In the genomic region with DNA sequence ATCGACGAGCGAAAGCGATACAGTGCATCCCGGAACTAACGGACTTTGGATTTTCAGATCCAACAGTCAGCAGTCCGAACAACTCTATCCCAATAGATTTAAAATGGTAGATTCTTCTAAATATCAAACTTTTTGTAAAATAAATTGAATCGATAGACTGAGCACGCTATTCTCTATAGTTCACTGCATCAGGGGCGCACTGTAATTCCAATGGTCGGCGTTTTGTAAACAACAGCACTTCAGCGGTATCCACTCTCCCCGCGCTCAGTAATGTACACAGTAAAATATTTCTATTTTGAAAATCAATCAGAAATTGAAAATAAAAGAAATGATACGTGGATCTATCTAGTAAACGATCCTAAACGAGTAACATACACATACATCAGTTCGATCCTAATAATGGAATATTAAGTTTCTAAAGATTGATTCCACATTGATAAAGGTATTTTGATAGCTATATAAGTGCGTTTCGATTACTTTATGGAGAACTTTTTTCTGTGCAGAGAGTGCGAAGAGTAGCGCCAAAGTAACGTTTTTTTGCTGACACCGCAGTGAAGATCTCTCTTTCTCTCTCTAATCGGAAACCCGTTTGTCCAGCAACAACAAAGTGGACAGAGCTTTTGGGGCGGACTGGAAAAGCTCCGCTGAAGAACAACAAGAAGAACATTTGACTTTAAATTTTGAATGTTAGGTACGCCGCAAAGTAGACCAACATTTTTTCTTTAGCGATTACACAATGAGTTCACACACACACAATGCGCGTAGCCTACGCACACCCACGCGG, we compare ENCODE assay signal across 1 fruit fly cellular context.
TF ChIP-seq lines count a peak whose summit lies in the region.

No protein-coding gene starts in this region.

TF ChIP-seq in whole organism, embryonic, 481 proteins besides CTCF, POLR2A, EP300 and RAD21 (continued from another document and continues in another):
- TF ChIP-seq pb (GFP tag; optimal IDR thresholded peaks at IDR 0.05; lab: Kevin White, UChicago), result peak; percentile 91
- no peak for TF ChIP-seq usp (GFP tag; optimal IDR thresholded peaks at IDR 0.05; lab: Kevin White, UChicago)
- TF ChIP-seq CG8388 (GFP tag; optimal IDR thresholded peaks at IDR 0.05; lab: Kevin White, UChicago), result peak; percentile 80
- TF ChIP-seq CG4424 (GFP tag; optimal IDR thresholded peaks at IDR 0.05; lab: Kevin White, UChicago), result peak; percentile 95
- peak; percentile 95 for TF ChIP-seq CG18599 (GFP tag; optimal IDR thresholded peaks at IDR 0.05; lab: Kevin White, UChicago)
- peak; percentile 97 for TF ChIP-seq NFAT (GFP tag; IDR thresholded peaks at IDR 0.05; lab: Robert Waterston, UW)
- no peak; the same call in 1 of the 2 replicates for TF ChIP-seq CG13287 (GFP tag; IDR thresholded peaks at IDR 0.05; lab: Robert Waterston, UW; ENCODE audit: partially characterized antibody)
- peak; percentile 10; the same call in 1 of the 2 replicates for TF ChIP-seq crol (GFP tag; IDR thresholded peaks at IDR 0.05; lab: Robert Waterston, UW)
- TF ChIP-seq CG5180 (GFP tag; optimal IDR thresholded peaks at IDR 0.05; lab: Kevin White, UChicago), result peak; percentile 82
- peak; percentile 89 for TF ChIP-seq Dek (tag; optimal IDR thresholded peaks at IDR 0.05; lab: Kevin White, UChicago)
- peak; percentile 88 for TF ChIP-seq wdn (GFP tag; IDR thresholded peaks at IDR 0.05; lab: Robert Waterston, UW)
- TF ChIP-seq ac (GFP tag; optimal IDR thresholded peaks at IDR 0.05; lab: Kevin White, UChicago), result peak; percentile 23
- peak; percentile 94 for TF ChIP-seq ttk (GFP tag; IDR thresholded peaks at IDR 0.05; lab: Robert Waterston, UW)
- TF ChIP-seq CG11560 (tag; IDR thresholded peaks at IDR 0.05; lab: Robert Waterston, UW), result peak; percentile 85
- peak; percentile 91 for TF ChIP-seq CG6813 (GFP tag; optimal IDR thresholded peaks at IDR 0.05; lab: Kevin White, UChicago)
- peak; percentile 95 for TF ChIP-seq Aef1 (GFP tag; IDR thresholded peaks at IDR 0.05; lab: Robert Waterston, UW)
- TF ChIP-seq Sry-β (GFP tag; optimal IDR thresholded peaks at IDR 0.05; lab: Kevin White, UChicago), result peak; percentile 51
- TF ChIP-seq CHES-1-like (GFP tag; optimal IDR thresholded peaks at IDR 0.05; lab: Kevin White, UChicago), result peak; percentile 86
- TF ChIP-seq nmo (GFP tag; optimal IDR thresholded peaks at IDR 0.05; lab: Kevin White, UChicago), result peak; percentile 82
- peak; percentile 88 for TF ChIP-seq chm (GFP tag; IDR thresholded peaks at IDR 0.05; lab: Robert Waterston, UW)
- peak; percentile 91 for TF ChIP-seq unpg (GFP tag; optimal IDR thresholded peaks at IDR 0.05; lab: Kevin White, UChicago)
- peak; percentile 64 for TF ChIP-seq Mes4 (GFP tag; optimal IDR thresholded peaks at IDR 0.05; lab: Kevin White, UChicago)
- TF ChIP-seq Deaf1 (tag; optimal IDR thresholded peaks at IDR 0.05; lab: Kevin White, UChicago), result peak; percentile 80
- TF ChIP-seq CG8924 (tag; optimal IDR thresholded peaks at IDR 0.05; lab: Kevin White, UChicago), result peak; percentile 89
- peak; percentile 80 for TF ChIP-seq CG10274 (GFP tag; optimal IDR thresholded peaks at IDR 0.05; lab: Kevin White, UChicago)
- TF ChIP-seq CG6791 (GFP tag; IDR thresholded peaks at IDR 0.05; lab: Robert Waterston, UW; ENCODE audit: partially characterized antibody), result no peak
- TF ChIP-seq CG3847 (GFP tag; IDR thresholded peaks at IDR 0.05; lab: Robert Waterston, UW), result peak; percentile 89
- peak; percentile 77; the same call in 1 of the 2 replicates for TF ChIP-seq Doc2 (GFP tag; IDR thresholded peaks at IDR 0.05; lab: Robert Waterston, UW)
- peak; percentile 88 for TF ChIP-seq Nf-YC (tag; optimal IDR thresholded peaks at IDR 0.05; lab: Kevin White, UChicago)
- peak; percentile 82 for TF ChIP-seq Ravus (GFP tag; IDR thresholded peaks at IDR 0.05; lab: Robert Waterston, UW)
- TF ChIP-seq scrt (GFP tag; optimal IDR thresholded peaks at IDR 0.05; lab: Kevin White, UChicago), result peak; percentile 89
- TF ChIP-seq CoRest (tag; optimal IDR thresholded peaks at IDR 0.05; lab: Kevin White, UChicago), result peak; percentile 87
- peak; percentile 88 for TF ChIP-seq Dip3 (GFP tag; optimal IDR thresholded peaks at IDR 0.05; lab: Kevin White, UChicago)
- TF ChIP-seq CG9817 (tag; optimal IDR thresholded peaks at IDR 0.05; lab: Kevin White, UChicago), result peak; percentile 88
- TF ChIP-seq CG14965 (GFP tag; optimal IDR thresholded peaks at IDR 0.05; lab: Kevin White, UChicago; ENCODE audit: borderline replicate concordance), result peak; percentile 68
- TF ChIP-seq h (optimal IDR thresholded peaks at IDR 0.05; lab: Kevin White, UChicago), result no peak
- no peak for TF ChIP-seq mld (GFP tag; IDR thresholded peaks at IDR 0.05; lab: Robert Waterston, UW; ENCODE audit: partially characterized antibody)
- TF ChIP-seq CG4404 (GFP tag; IDR thresholded peaks at IDR 0.05; lab: Robert Waterston, UW), result peak; percentile 83
- peak; percentile 87 for TF ChIP-seq CG12219 (GFP tag; optimal IDR thresholded peaks at IDR 0.05; lab: Kevin White, UChicago)
- TF ChIP-seq CG4617 (GFP tag; optimal IDR thresholded peaks at IDR 0.05; lab: Kevin White, UChicago; ENCODE audit: borderline replicate concordance), result peak; percentile 70
- peak; percentile 84 for TF ChIP-seq CG14710 (tag; optimal IDR thresholded peaks at IDR 0.05; lab: Kevin White, UChicago)
- peak; percentile 93 for TF ChIP-seq Xrp1 (GFP tag; IDR thresholded peaks at IDR 0.05; lab: Robert Waterston, UW)
- TF ChIP-seq sens-2 (GFP tag; IDR thresholded peaks at IDR 0.05; lab: Robert Waterston, UW), result peak; percentile 74
- TF ChIP-seq rib (GFP tag; IDR thresholded peaks at IDR 0.05; lab: Robert Waterston, UW), result peak; percentile 92
- peak; percentile 23; the same call in 1 of the 2 replicates for TF ChIP-seq Scr (GFP tag; IDR thresholded peaks at IDR 0.05; lab: Robert Waterston, UW; ENCODE audit: partially characterized antibody)
- peak; percentile 95 for TF ChIP-seq dmrt99B (tag; optimal IDR thresholded peaks at IDR 0.05; lab: Kevin White, UChicago)
- TF ChIP-seq klu (GFP tag; IDR thresholded peaks at IDR 0.05; lab: Robert Waterston, UW), result peak; percentile 89
- TF ChIP-seq kay (GFP tag; optimal IDR thresholded peaks at IDR 0.05; lab: Kevin White, UChicago), result peak; percentile 92
- TF ChIP-seq CG17829 (tag; optimal IDR thresholded peaks at IDR 0.05; lab: Kevin White, UChicago), result peak; percentile 94
- TF ChIP-seq Ptx1 (GFP tag; IDR thresholded peaks at IDR 0.05; lab: Robert Waterston, UW), result peak; percentile 96
- peak in 1 of 2 experiments; percentile 84 for TF ChIP-seq Hr78 (GFP tag; optimal IDR thresholded peaks at IDR 0.05; lab: Kevin White, UChicago)
- TF ChIP-seq TFAM (GFP tag; optimal IDR thresholded peaks at IDR 0.05; lab: Kevin White, UChicago), result peak; percentile 66
- no peak for TF ChIP-seq amos (GFP tag; IDR thresholded peaks at IDR 0.05; lab: Robert Waterston, UW; ENCODE audit: partially characterized antibody)
- peak; percentile 94 for TF ChIP-seq CG6765 (GFP tag; optimal IDR thresholded peaks at IDR 0.05; lab: Kevin White, UChicago)
- peak; percentile 70 for TF ChIP-seq CG3163 (GFP tag; optimal IDR thresholded peaks at IDR 0.05; lab: Kevin White, UChicago)
- peak; percentile 86 for TF ChIP-seq cg (GFP tag; optimal IDR thresholded peaks at IDR 0.05; lab: Kevin White, UChicago)
- no peak for TF ChIP-seq Kr (GFP tag; optimal IDR thresholded peaks at IDR 0.05; lab: Kevin White, UChicago)
- TF ChIP-seq CG11696 (GFP tag; IDR thresholded peaks at IDR 0.05; lab: Robert Waterston, UW), result peak; percentile 92
- TF ChIP-seq nau (GFP tag; optimal IDR thresholded peaks at IDR 0.05; lab: Kevin White, UChicago), result peak; percentile 91
- peak; percentile 73 for TF ChIP-seq CG14050 (GFP tag; IDR thresholded peaks at IDR 0.05; lab: Robert Waterston, UW)
- peak; percentile 98 for TF ChIP-seq Drgx (GFP tag; IDR thresholded peaks at IDR 0.05; lab: Robert Waterston, UW)
- TF ChIP-seq tin (GFP tag; optimal IDR thresholded peaks at IDR 0.05; lab: Kevin White, UChicago), result peak; percentile 94
- peak; percentile 83 for TF ChIP-seq CG5953 (GFP tag; IDR thresholded peaks at IDR 0.05; lab: Robert Waterston, UW)
- TF ChIP-seq Ets97D (GFP tag; optimal IDR thresholded peaks at IDR 0.05; lab: Kevin White, UChicago), result peak; percentile 64
- TF ChIP-seq CG10979 (tag; optimal IDR thresholded peaks at IDR 0.05; lab: Kevin White, UChicago), result peak; percentile 91
- TF ChIP-seq fu2 (GFP tag; optimal IDR thresholded peaks at IDR 0.05; lab: Kevin White, UChicago), result peak; percentile 86
- peak; percentile 88 for TF ChIP-seq so (GFP tag; IDR thresholded peaks at IDR 0.05; lab: Robert Waterston, UW)
- TF ChIP-seq Ssrp (tag; optimal IDR thresholded peaks at IDR 0.05; lab: Kevin White, UChicago), result peak; percentile 72
- peak; percentile 51 for TF ChIP-seq twi (tag; optimal IDR thresholded peaks at IDR 0.05; lab: Kevin White, UChicago)
- TF ChIP-seq inv (GFP tag; IDR thresholded peaks at IDR 0.05; lab: Robert Waterston, UW; ENCODE audit: partially characterized antibody), result no peak
- TF ChIP-seq CG5245 (GFP tag; optimal IDR thresholded peaks at IDR 0.05; lab: Kevin White, UChicago), result peak; percentile 91
- TF ChIP-seq CG16815 (GFP tag; optimal IDR thresholded peaks at IDR 0.05; lab: Kevin White, UChicago), result peak; percentile 74
- TF ChIP-seq CG10462 (GFP tag; optimal IDR thresholded peaks at IDR 0.05; lab: Kevin White, UChicago), result peak; percentile 54
- peak; percentile 89 for TF ChIP-seq CG7556 (GFP tag; optimal IDR thresholded peaks at IDR 0.05; lab: Kevin White, UChicago)
- peak; percentile 90 for TF ChIP-seq Sox102F (GFP tag; optimal IDR thresholded peaks at IDR 0.05; lab: Kevin White, UChicago)
- peak; percentile 67 for TF ChIP-seq bowl (GFP tag; IDR thresholded peaks at IDR 0.05; lab: Robert Waterston, UW)
- no peak for TF ChIP-seq tll (GFP tag; optimal IDR thresholded peaks at IDR 0.05; lab: Kevin White, UChicago)
- peak; percentile 66 for TF ChIP-seq Sry-δ (GFP tag; optimal IDR thresholded peaks at IDR 0.05; lab: Kevin White, UChicago)
- peak; percentile 81 for TF ChIP-seq NC2β (GFP tag; optimal IDR thresholded peaks at IDR 0.05; lab: Kevin White, UChicago)
- TF ChIP-seq her (GFP tag; optimal IDR thresholded peaks at IDR 0.05; lab: Kevin White, UChicago), result peak; percentile 88
- peak; percentile 81 for TF ChIP-seq sug (tag; optimal IDR thresholded peaks at IDR 0.05; lab: Kevin White, UChicago)
- TF ChIP-seq CG10321 (GFP tag; IDR thresholded peaks at IDR 0.05; lab: Robert Waterston, UW), result peak; percentile 40
- TF ChIP-seq CG13775 (GFP tag; optimal IDR thresholded peaks at IDR 0.05; lab: Kevin White, UChicago), result peak; percentile 81
- peak; percentile 94 for TF ChIP-seq tap (tag; optimal IDR thresholded peaks at IDR 0.05; lab: Kevin White, UChicago)
- peak; percentile 88 for TF ChIP-seq CG10267 (tag; optimal IDR thresholded peaks at IDR 0.05; lab: Kevin White, UChicago)
- TF ChIP-seq CG13123 (GFP tag; optimal IDR thresholded peaks at IDR 0.05; lab: Kevin White, UChicago), result peak; percentile 53
- TF ChIP-seq B-H2 (GFP tag; optimal IDR thresholded peaks at IDR 0.05; lab: Kevin White, UChicago), result peak; percentile 80
- TF ChIP-seq CG8089 (GFP tag; optimal IDR thresholded peaks at IDR 0.05; lab: Kevin White, UChicago), result peak; percentile 70
- peak; percentile 94 for TF ChIP-seq tgo (GFP tag; IDR thresholded peaks at IDR 0.05; lab: Robert Waterston, UW)
- peak; percentile 25 for TF ChIP-seq Lhr (GFP tag; optimal IDR thresholded peaks at IDR 0.05; lab: Kevin White, UChicago)
- TF ChIP-seq al (GFP tag; IDR thresholded peaks at IDR 0.05; lab: Robert Waterston, UW), result peak; percentile 92
- TF ChIP-seq HHEX (GFP tag; optimal IDR thresholded peaks at IDR 0.05; lab: Kevin White, UChicago), result peak; percentile 93
- no peak; the same call in 1 of the 2 replicates for TF ChIP-seq Bgb (GFP tag; IDR thresholded peaks at IDR 0.05; lab: Robert Waterston, UW; ENCODE audit: partially characterized antibody)
- peak; percentile 98 for TF ChIP-seq CG2678 (tag; optimal IDR thresholded peaks at IDR 0.05; lab: Kevin White, UChicago)
- TF ChIP-seq sc (optimal IDR thresholded peaks at IDR 0.05; lab: Kevin White, UChicago), result no peak
- TF ChIP-seq sc (GFP tag; optimal IDR thresholded peaks at IDR 0.05; lab: Kevin White, UChicago), result peak; percentile 51
- TF ChIP-seq CG10565 (GFP tag; optimal IDR thresholded peaks at IDR 0.05; lab: Kevin White, UChicago), result peak; percentile 70
- TF ChIP-seq CG33557 (GFP tag; optimal IDR thresholded peaks at IDR 0.05; lab: Kevin White, UChicago), result peak; percentile 18
- TF ChIP-seq CG2875 (GFP tag; optimal IDR thresholded peaks at IDR 0.05; lab: Kevin White, UChicago), result peak; percentile 74
- TF ChIP-seq Bteb2 (GFP tag; optimal IDR thresholded peaks at IDR 0.05; lab: Kevin White, UChicago), result peak; percentile 83
- TF ChIP-seq BtbVII (GFP tag; optimal IDR thresholded peaks at IDR 0.05; lab: Kevin White, UChicago), result peak; percentile 93
- TF ChIP-seq B-H1 (GFP tag; IDR thresholded peaks at IDR 0.05; lab: Robert Waterston, UW), result peak; percentile 88
- peak; percentile 87 for TF ChIP-seq Oli (tag; optimal IDR thresholded peaks at IDR 0.05; lab: Kevin White, UChicago)
- peak; percentile 95 for TF ChIP-seq Antp (GFP tag; optimal IDR thresholded peaks at IDR 0.05; lab: Kevin White, UChicago)
- TF ChIP-seq z (GFP tag; IDR thresholded peaks at IDR 0.05; lab: Robert Waterston, UW), result peak; percentile 52; the same call in 1 of the 3 replicates
- peak; percentile 92 for TF ChIP-seq CG12104 (GFP tag; optimal IDR thresholded peaks at IDR 0.05; lab: Kevin White, UChicago)
- TF ChIP-seq Asciz (GFP tag; optimal IDR thresholded peaks at IDR 0.05; lab: Kevin White, UChicago), result peak; percentile 86
- TF ChIP-seq salm (tag; optimal IDR thresholded peaks at IDR 0.05; lab: Kevin White, UChicago), result peak; percentile 72
- TF ChIP-seq pum (GFP tag; optimal IDR thresholded peaks at IDR 0.05; lab: Kevin White, UChicago), result peak; percentile 97
- TF ChIP-seq Side (GFP tag; optimal IDR thresholded peaks at IDR 0.05; lab: Kevin White, UChicago), result peak; percentile 95
- TF ChIP-seq CG11695 (GFP tag; IDR thresholded peaks at IDR 0.05; lab: Robert Waterston, UW), result peak; percentile 90
- peak; percentile 64 for TF ChIP-seq CG15696 (tag; optimal IDR thresholded peaks at IDR 0.05; lab: Kevin White, UChicago)
- no peak for TF ChIP-seq Doc3 (GFP tag; IDR thresholded peaks at IDR 0.05; lab: Robert Waterston, UW; ENCODE audit: partially characterized antibody)
- peak; percentile 91 for TF ChIP-seq ara (GFP tag; IDR thresholded peaks at IDR 0.05; lab: Robert Waterston, UW)
- TF ChIP-seq CG16863 (GFP tag; optimal IDR thresholded peaks at IDR 0.05; lab: Kevin White, UChicago), result peak; percentile 86
- peak; percentile 84; the same call in 2 of the 3 replicates for TF ChIP-seq jigr1 (GFP tag; IDR thresholded peaks at IDR 0.05; lab: Robert Waterston, UW)
- TF ChIP-seq prd (optimal IDR thresholded peaks at IDR 0.05; lab: Kevin White, UChicago), result no peak
- peak; percentile 97 for TF ChIP-seq prd (GFP tag; IDR thresholded peaks at IDR 0.05; lab: Robert Waterston, UW)
- TF ChIP-seq pnt (GFP tag; optimal IDR thresholded peaks at IDR 0.05; lab: Kevin White, UChicago), result peak; percentile 94
